Worm (Caenorhabditis elegans) whole organism, L4 larva: ENCODE measurements around the gene unc-130.
A peak's percentile ranks its signal among the peaks of the same experiment; 100 is the strongest.

ENCODE experiments used
- F10B5.3 ChIP-seq: sonication (generic microtip); optimal IDR thresholded peaks from 2 replicates; lab custom pipeline; 2016; ENCODE audit warnings: mild to moderate bottlenecking, missing genetic modification characterization, missing compliant biosample characterization
- F49E8.2 ChIP-seq: sonication (generic microtip); optimal IDR thresholded peaks from 2 replicates; lab custom pipeline; 2016; ENCODE audit warnings: missing compliant biosample characterization, mild to moderate bottlenecking, missing genetic modification characterization, borderline replicate concordance
- R02D3.7 ChIP-seq: fragments of 150-350 bp; sonication (generic microtip); optimal IDR thresholded peaks from 3 replicates; lab custom pipeline; 2014; ENCODE audit warnings: missing biosample characterization, missing genetic modification characterization
- T20F7.1 ChIP-seq: fragments of 200-800 bp; sonication (Bioruptor generic); optimal IDR thresholded peaks from 2 replicates; lab custom pipeline; 2018; ENCODE audit warnings: mild to moderate bottlenecking, missing genetic modification characterization, missing compliant biosample characterization
- Y48G9A.11 ChIP-seq: fragments of 200-800 bp; sonication (Bioruptor generic); IDR thresholded peaks from 2 replicates; pipeline ENCODE4 v1.3.6; 2022; ENCODE audit warnings: missing genetic modification reagents, missing genetic modification characterization, missing compliant biosample characterization
- Y75B8A.6 ChIP-seq: fragments of 200-800 bp; sonication (Bioruptor generic); IDR thresholded peaks from 2 replicates; pipeline ENCODE4 v1.3.6; 2022; ENCODE audit warnings: missing genetic modification reagents, missing genetic modification characterization, missing compliant biosample characterization
- ZK546.5 ChIP-seq, 2 experiments: sonication (generic microtip); optimal IDR thresholded peaks; 2 replicates each; lab custom pipeline; 2017; ENCODE audit warnings: missing biosample characterization in 2 of 2, missing genetic modification characterization in 2 of 2
- aha-1 ChIP-seq: fragments of 150-350 bp; peaks from one replicate; lab custom pipeline; 2014; ENCODE audit warnings: missing biosample characterization, missing genetic modification characterization
- aly-2 ChIP-seq: sonication (generic microtip); optimal IDR thresholded peaks from 2 replicates; lab custom pipeline; 2018; ENCODE audit warnings: missing biosample characterization, missing genetic modification characterization
- arid-1 ChIP-seq: fragments of 200-800 bp; sonication (Bioruptor generic); conservative IDR thresholded peaks from 2 replicates; pipeline ENCODE4 v1.3.6; 2022; ENCODE audit warnings: missing genetic modification reagents, missing genetic modification characterization, missing compliant biosample characterization
- attf-4 ChIP-seq: sonication (generic microtip); optimal IDR thresholded peaks from 3 replicates; lab custom pipeline; 2017; ENCODE audit warnings: missing biosample characterization, missing genetic modification characterization
- ceh-62 ChIP-seq: sonication (generic microtip); optimal IDR thresholded peaks from 2 replicates; lab custom pipeline; 2017; ENCODE audit warnings: missing biosample characterization, missing genetic modification characterization
- ceh-82 ChIP-seq: sonication (generic microtip); optimal IDR thresholded peaks from 2 replicates; lab custom pipeline; 2017; ENCODE audit warnings: missing biosample characterization, missing genetic modification characterization
- daf-12 ChIP-seq: fragments of 150-350 bp; optimal IDR thresholded peaks from 2 replicates; lab custom pipeline; 2014; ENCODE audit warnings: missing biosample characterization, missing genetic modification reagents, missing genetic modification characterization
- daf-16 ChIP-seq, 3 experiments: sonication (generic microtip); optimal IDR thresholded peaks; 2 replicates each; lab custom pipeline; 2016 to 2017; ENCODE audit warnings: missing genetic modification characterization in 3 of 3, missing genetic modification reagents in 3 of 3, mild to moderate bottlenecking in 2 of 3, missing compliant biosample characterization in 2 of 3, missing biosample characterization in 1 of 3, moderate library complexity in 1 of 3
- dmd-6 ChIP-seq: fragments of 200-800 bp; sonication (Bioruptor generic); IDR thresholded peaks from 2 replicates; pipeline ENCODE4 v1.3.6; 2022; ENCODE audit warnings: missing genetic modification reagents, missing genetic modification characterization, missing compliant biosample characterization
- dmd-8 ChIP-seq: fragments of 200-800 bp; sonication (Bioruptor generic); IDR thresholded peaks from 2 replicates; pipeline ENCODE4 v1.3.6; 2022; ENCODE audit warnings: missing genetic modification characterization, missing compliant biosample characterization
- dve-1 ChIP-seq: sonication (generic microtip); optimal IDR thresholded peaks from 2 replicates; lab custom pipeline; 2017; ENCODE audit warnings: antibody characterized with exemption, mild to moderate bottlenecking, missing genetic modification characterization, missing compliant biosample characterization; ENCODE audit not compliant: insufficient read depth
- egl-43 ChIP-seq: fragments of 200-800 bp; sonication (Bioruptor generic); IDR thresholded peaks from 2 replicates; pipeline ENCODE4 v1.3.6; 2022; ENCODE audit warnings: missing genetic modification reagents, missing genetic modification characterization, missing compliant biosample characterization
- fkh-10 ChIP-seq: fragments of 150-350 bp; optimal IDR thresholded peaks from 2 replicates; lab custom pipeline; 2014; ENCODE audit warnings: missing biosample characterization, missing genetic modification reagents, missing genetic modification characterization
- fos-1 ChIP-seq: fragments of 150-350 bp; optimal IDR thresholded peaks from 2 replicates; lab custom pipeline; 2014; ENCODE audit warnings: missing biosample characterization, missing genetic modification characterization
- gei-8 ChIP-seq: fragments of 200-800 bp; sonication (Bioruptor generic); optimal IDR thresholded peaks from 2 replicates; lab custom pipeline; 2018; ENCODE audit warnings: mild to moderate bottlenecking, missing genetic modification characterization, missing compliant biosample characterization
- hlh-11 ChIP-seq: fragments of 200-800 bp; sonication (Bioruptor generic); optimal IDR thresholded peaks from 2 replicates; lab custom pipeline; 2018; ENCODE audit warnings: mild to moderate bottlenecking, missing genetic modification characterization, missing compliant biosample characterization
- lin-29 ChIP-seq: fragments of 200-800 bp; sonication (Bioruptor generic); IDR thresholded peaks from 2 replicates; pipeline ENCODE4 v1.3.6; 2022; ENCODE audit warnings: missing genetic modification reagents, missing genetic modification characterization, missing compliant biosample characterization
- lsy-2 ChIP-seq, 2 experiments: fragments of 150-350 bp in 1 of 2; sonication (generic microtip) in 1 of 2; optimal IDR thresholded peaks; 2 replicates each; lab custom pipeline; 2014 to 2017; ENCODE audit warnings: missing biosample characterization in 2 of 2, missing genetic modification characterization in 2 of 2
- madf-5 ChIP-seq, 2 experiments: fragments of 200-800 bp; sonication (Bioruptor generic); IDR thresholded peaks; 2 replicates each; pipeline ENCODE4 v1.3.6; 2022; ENCODE audit warnings: missing compliant biosample characterization in 2 of 2, missing genetic modification characterization in 2 of 2
- madf-9 ChIP-seq: fragments of 200-800 bp; sonication (Bioruptor generic); conservative IDR thresholded peaks from 2 replicates; pipeline ENCODE4 v1.3.6; 2022; ENCODE audit warnings: missing genetic modification reagents, missing genetic modification characterization, missing compliant biosample characterization
- mep-1 ChIP-seq: fragments of 150-350 bp; sonication (generic microtip); optimal IDR thresholded peaks from 3 replicates; lab custom pipeline; 2014; ENCODE audit warnings: missing biosample characterization, missing genetic modification characterization
- mxl-3 ChIP-seq: fragments of 200-800 bp; sonication (Bioruptor generic); optimal IDR thresholded peaks from 2 replicates; lab custom pipeline; 2018; ENCODE audit warnings: mild to moderate bottlenecking, missing genetic modification characterization, missing compliant biosample characterization
- nhr-10 ChIP-seq: fragments of 150-350 bp; optimal IDR thresholded peaks from 2 replicates; lab custom pipeline; 2014; ENCODE audit warnings: missing biosample characterization, missing genetic modification characterization
- nhr-11 ChIP-seq: fragments of 150-350 bp; optimal IDR thresholded peaks from 2 replicates; lab custom pipeline; 2014; ENCODE audit warnings: missing biosample characterization, missing genetic modification characterization
- nhr-237 ChIP-seq: sonication (generic microtip); optimal IDR thresholded peaks from 2 replicates; lab custom pipeline; 2017; ENCODE audit warnings: missing biosample characterization, missing genetic modification characterization
- nhr-41 ChIP-seq: fragments of 200-800 bp; sonication (Bioruptor generic); IDR thresholded peaks from 2 replicates; pipeline ENCODE4 v1.3.6; 2022; ENCODE audit warnings: missing genetic modification reagents, missing genetic modification characterization, missing compliant biosample characterization
- nhr-42 ChIP-seq: fragments of 200-800 bp; sonication (Bioruptor generic); IDR thresholded peaks from 2 replicates; pipeline ENCODE4 v1.3.6; 2022; ENCODE audit warnings: missing genetic modification characterization, missing compliant biosample characterization
- nhr-48 ChIP-seq: sonication (generic microtip); optimal IDR thresholded peaks from 2 replicates; lab custom pipeline; 2016; ENCODE audit warnings: mild to moderate bottlenecking, missing genetic modification characterization, missing compliant biosample characterization
- nhr-6 ChIP-seq: fragments of 150-350 bp; optimal IDR thresholded peaks from 2 replicates; lab custom pipeline; 2014; ENCODE audit warnings: missing biosample characterization, missing genetic modification characterization
- nhr-77 ChIP-seq: fragments of 150-350 bp; optimal IDR thresholded peaks from 2 replicates; lab custom pipeline; 2014; ENCODE audit warnings: missing biosample characterization, missing genetic modification characterization
- pha-4 ChIP-seq, 2 experiments: fragments of 150-350 bp in 1 of 2; fragments of 200-800 bp in 1 of 2; sonication (Bioruptor generic) in 1 of 2; IDR thresholded peaks in 1 of 2; optimal IDR thresholded peaks in 1 of 2; 2 replicates each; pipeline versions ENCODE4 v1.3.6 to Lab custom; 2014 to 2022; ENCODE audit warnings: missing genetic modification characterization in 2 of 2, missing genetic modification reagents in 2 of 2, missing biosample characterization in 1 of 2, missing compliant biosample characterization in 1 of 2
- php-3 ChIP-seq: fragments of 200-800 bp; sonication (Bioruptor generic); IDR thresholded peaks from 2 replicates; pipeline ENCODE4 v1.3.6; 2022; ENCODE audit warnings: missing genetic modification reagents, missing genetic modification characterization, missing compliant biosample characterization
- pqm-1 ChIP-seq: sonication (generic microtip); optimal IDR thresholded peaks from 2 replicates; lab custom pipeline; 2017; ENCODE audit warnings: missing biosample characterization, missing genetic modification characterization
- rbr-2 ChIP-seq: sonication (generic microtip); optimal IDR thresholded peaks from 2 replicates; lab custom pipeline; 2016; ENCODE audit warnings: missing genotype, missing genetic modification characterization, missing compliant biosample characterization
- set-16 ChIP-seq: fragments of 200-800 bp; sonication (Bioruptor generic); IDR thresholded peaks from 2 replicates; pipeline ENCODE4 v1.3.6; 2022; ENCODE audit warnings: missing genetic modification reagents, missing genetic modification characterization, missing compliant biosample characterization
- skn-1 ChIP-seq: fragments of 150-350 bp; optimal IDR thresholded peaks from 2 replicates; lab custom pipeline; 2014; ENCODE audit warnings: missing biosample characterization, missing genetic modification characterization
- snpc-1.2 ChIP-seq: fragments of 200-800 bp; sonication (Bioruptor generic); IDR thresholded peaks from 2 replicates; pipeline ENCODE4 v1.3.6; 2022; ENCODE audit warnings: missing genetic modification reagents, missing genetic modification characterization, missing compliant biosample characterization
- snpc-4 ChIP-seq: fragments of 150-350 bp; optimal IDR thresholded peaks from 2 replicates; lab custom pipeline; 2014; ENCODE audit warnings: missing biosample characterization, missing genetic modification characterization
- spr-1 ChIP-seq: sonication (generic microtip); optimal IDR thresholded peaks from 2 replicates; lab custom pipeline; 2016; ENCODE audit warnings: mild to moderate bottlenecking, missing genetic modification characterization, missing compliant biosample characterization
- tag-97 ChIP-seq: fragments of 200-800 bp; sonication (Bioruptor generic); IDR thresholded peaks from 2 replicates; pipeline ENCODE4 v1.3.6; 2022; ENCODE audit warnings: missing genetic modification characterization, missing compliant biosample characterization
- tra-1 ChIP-seq: fragments of 200-800 bp; sonication (Bioruptor generic); IDR thresholded peaks from 2 replicates; pipeline ENCODE4 v1.3.6; 2022; ENCODE audit warnings: missing genetic modification reagents, missing genetic modification characterization, missing compliant biosample characterization
- unc-130 ChIP-seq: sonication (generic microtip); optimal IDR thresholded peaks from 2 replicates; lab custom pipeline; 2016; ENCODE audit warnings: missing genetic modification reagents, missing genetic modification characterization, missing compliant biosample characterization
- unc-39 ChIP-seq: sonication (generic microtip); optimal IDR thresholded peaks from 2 replicates; lab custom pipeline; 2017; ENCODE audit warnings: missing biosample characterization, missing genetic modification characterization
- zip-2 ChIP-seq: fragments of 150-350 bp; optimal IDR thresholded peaks from 2 replicates; lab custom pipeline; 2014; ENCODE audit warnings: missing biosample characterization, missing genetic modification characterization
- ztf-11 ChIP-seq: fragments of 150-350 bp; optimal IDR thresholded peaks from 2 replicates; lab custom pipeline; 2014; ENCODE audit warnings: missing biosample characterization, missing genetic modification characterization
- ztf-7 ChIP-seq: fragments of 150-350 bp; optimal IDR thresholded peaks from 2 replicates; lab custom pipeline; 2014; ENCODE audit warnings: missing biosample characterization, missing genetic modification characterization

The unc-130 gene

ce11 chrII:11293433-11293832 is 11.7 kb downstream of the unc-130 start, which contains the start of gene C47G2.4:
Gene C47G2.4 (minus strand): TSS chrII:11293606.
- TF ChIP-seq dmd-6 (GFP tag; lab: Robert Waterston, UW) (no peak), ztf-7 (tag; lab: Kevin White, UChicago) (no peak), daf-16 (GFP tag; optimal IDR thresholded peaks at IDR 0.05; lab: Kevin White, UChicago) (no peak), daf-16 (tag; optimal IDR thresholded peaks at IDR 0.05; lab: Kevin White, UChicago) (peak; percentile 46), snpc-1.2 (GFP tag; lab: Robert Waterston, UW) (no peak), hlh-11 (tag; lab: Kevin White, UChicago) (peak; percentile 33), ztf-11 (no peak), nhr-6 (no peak), dve-1 (peak; percentile 64), fos-1 (tag; lab: Kevin White, UChicago) (no peak), mep-1 (tag; lab: Kevin White, UChicago) (peak; percentile 54), skn-1 (tag; lab: Kevin White, UChicago) (no peak), unc-39 (tag; lab: Kevin White, UChicago) (no peak), ceh-62 (tag; lab: Kevin White, UChicago) (no peak), nhr-11 (no peak), madf-9 (GFP tag; lab: Robert Waterston, UW) (no peak), nhr-77 (tag; lab: Kevin White, UChicago) (no peak), daf-12 (tag; lab: Kevin White, UChicago) (no peak), dmd-8 (GFP tag; lab: Robert Waterston, UW) (no peak), F49E8.2 (tag; lab: Kevin White, UChicago) (no peak), tag-97 (no peak), spr-1 (tag; lab: Kevin White, UChicago) (no peak), nhr-237 (tag; lab: Kevin White, UChicago) (no peak), set-16 (GFP tag; lab: Robert Waterston, UW) (no peak), nhr-41 (GFP tag; lab: Robert Waterston, UW) (no peak), attf-4 (no peak), nhr-10 (tag; lab: Kevin White, UChicago) (no peak), pqm-1 (tag; lab: Kevin White, UChicago) (no peak), egl-43 (GFP tag; lab: Robert Waterston, UW) (no peak), aly-2 (tag; lab: Kevin White, UChicago) (no peak), mxl-3 (GFP tag; lab: Kevin White, UChicago) (peak; percentile 19), F10B5.3 (tag; lab: Kevin White, UChicago) (no peak), arid-1 (GFP tag; lab: Robert Waterston, UW) (no peak), lin-29 (GFP tag; lab: Robert Waterston, UW) (no peak), ZK546.5 (tag; optimal IDR thresholded peaks at IDR 0.05; lab: Kevin White, UChicago) (no peak), nhr-48 (tag; lab: Kevin White, UChicago) (no peak), Y48G9A.11 (GFP tag; lab: Robert Waterston, UW) (no peak), aha-1 (tag; lab: Kevin White, UChicago) (peak; percentile 57), fkh-10 (GFP tag; lab: Kevin White, UChicago) (peak; percentile 40), php-3 (GFP tag; lab: Robert Waterston, UW) (no peak), gei-8 (no peak), rbr-2 (tag; lab: Kevin White, UChicago) (peak; percentile 57), zip-2 (tag; lab: Kevin White, UChicago) (no peak), ceh-82 (tag; lab: Kevin White, UChicago) (no peak), unc-130 (GFP tag; lab: Kevin White, UChicago) (peak; percentile 39), madf-5 (GFP tag; IDR thresholded peaks at IDR 0.05; lab: Robert Waterston, UW) (no peak), tra-1 (GFP tag; lab: Robert Waterston, UW) (no peak), snpc-4 (no peak), lsy-2 (tag; optimal IDR thresholded peaks at IDR 0.05; lab: Kevin White, UChicago) (peak in 1 of 2 experiments; percentile 76), R02D3.7 (tag; lab: Kevin White, UChicago) (no peak), pha-4 (GFP tag; IDR thresholded peaks at IDR 0.05; lab: Robert Waterston, UW) (no peak), pha-4 (tag; optimal IDR thresholded peaks at IDR 0.05; lab: Kevin White, UChicago) (no peak), Y75B8A.6 (GFP tag; lab: Robert Waterston, UW) (no peak), T20F7.1 (GFP tag; lab: Kevin White, UChicago) (no peak), nhr-42 (GFP tag; lab: Robert Waterston, UW) (0 out of 2 replicates have a peak, but pooled peaks have one; percentile 11)
